Fruit fly (Drosophila melanogaster) whole organism, prepupa: ENCODE data around the gene HP1c.

Experiments
- CG10669 ChIP-seq: fragments of 200-800 bp; sonication (Bioruptor generic); optimal IDR thresholded peaks from 3 replicates; lab custom pipeline; 2018; ENCODE audit warnings: missing biosample characterization, mild to moderate bottlenecking, missing genetic modification characterization, moderate library complexity
- CG15336 ChIP-seq: fragments of 200-800 bp; sonication (Bioruptor generic); IDR thresholded peaks from 2 replicates; pipeline ENCODE4 v1.3.6; 2022; ENCODE audit warnings: missing biosample characterization, missing genetic modification characterization
- CG16779 ChIP-seq: fragments of 200-800 bp; sonication (Bioruptor generic); optimal IDR thresholded peaks from 3 replicates; lab custom pipeline; 2017; ENCODE audit warnings: missing biosample characterization, mild to moderate bottlenecking, missing genetic modification characterization
- CG31627 ChIP-seq: fragments of 200-800 bp; sonication (Bioruptor generic); optimal IDR thresholded peaks from 3 replicates; lab custom pipeline; 2016; ENCODE audit warnings: missing biosample characterization, missing genetic modification characterization
- CG32006 ChIP-seq: fragments of 200-800 bp; sonication (Bioruptor generic); optimal IDR thresholded peaks from 3 replicates; lab custom pipeline; 2017; ENCODE audit warnings: missing biosample characterization, mild to moderate bottlenecking, missing genetic modification characterization
- CG34406 ChIP-seq: fragments of 200-800 bp; sonication (Bioruptor generic); optimal IDR thresholded peaks from 3 replicates; lab custom pipeline; 2016; ENCODE audit warnings: missing biosample characterization, missing genetic modification characterization
- CG3919 ChIP-seq: fragments of 200-800 bp; sonication (Bioruptor generic); optimal IDR thresholded peaks from 3 replicates; lab custom pipeline; 2016; ENCODE audit warnings: missing biosample characterization, missing genetic modification characterization
- CG4318 ChIP-seq: fragments of 200-800 bp; sonication (Bioruptor generic); optimal IDR thresholded peaks from 3 replicates; lab custom pipeline; 2017; ENCODE audit warnings: missing biosample characterization, mild to moderate bottlenecking, missing genetic modification characterization
- CG6163 ChIP-seq: fragments of 200-800 bp; sonication (Bioruptor generic); IDR thresholded peaks from 3 replicates; pipeline ENCODE4 v1.3.6; 2022; ENCODE audit warnings: missing biosample characterization, missing genetic modification characterization
- CG6276 ChIP-seq: fragments of 200-800 bp; sonication (Bioruptor generic); optimal IDR thresholded peaks from 2 replicates; lab custom pipeline; 2017; ENCODE audit warnings: missing biosample characterization, mild to moderate bottlenecking, missing genetic modification characterization
- CG6792 ChIP-seq: fragments of 200-800 bp; sonication (Bioruptor generic); optimal IDR thresholded peaks from 3 replicates; lab custom pipeline; 2016; ENCODE audit warnings: missing biosample characterization, missing genetic modification characterization
- CG6854 ChIP-seq: fragments of 200-800 bp; sonication (Bioruptor generic); optimal IDR thresholded peaks from 2 replicates; lab custom pipeline; 2017; ENCODE audit warnings: missing biosample characterization, mild to moderate bottlenecking, missing genetic modification characterization
- CG8119 ChIP-seq: fragments of 200-800 bp; sonication (Bioruptor generic); IDR thresholded peaks from 3 replicates; pipeline ENCODE4 v1.3.6; 2022; ENCODE audit warnings: missing biosample characterization, missing genetic modification characterization
- CG8319 ChIP-seq: fragments of 200-800 bp; sonication (Bioruptor generic); optimal IDR thresholded peaks from 3 replicates; lab custom pipeline; 2016; ENCODE audit warnings: missing biosample characterization, missing genetic modification characterization
- CG9139 ChIP-seq: fragments of 200-800 bp; sonication (Bioruptor generic); optimal IDR thresholded peaks from 3 replicates; lab custom pipeline; 2017; ENCODE audit warnings: missing biosample characterization, mild to moderate bottlenecking, missing genetic modification characterization
- Eip75B ChIP-seq: fragments of 200-800 bp; sonication (Bioruptor generic); optimal IDR thresholded peaks from 3 replicates; lab custom pipeline; 2016; ENCODE audit warnings: missing biosample characterization, missing genetic modification characterization
- Eip78C ChIP-seq: fragments of 200-800 bp; sonication (Bioruptor generic); peaks from one replicate; lab custom pipeline; 2016; ENCODE audit warnings: missing biosample characterization, missing genetic modification characterization
- Eip93F ChIP-seq: fragments of 200-800 bp; sonication (Bioruptor generic); optimal IDR thresholded peaks from 2 replicates; lab custom pipeline; 2016; ENCODE audit warnings: missing biosample characterization, mild to moderate bottlenecking, missing genetic modification characterization
- Ets21C ChIP-seq: fragments of 200-800 bp; sonication (Bioruptor generic); optimal IDR thresholded peaks from 3 replicates; lab custom pipeline; 2016; ENCODE audit warnings: missing biosample characterization, missing genetic modification characterization
- Ets96B ChIP-seq: fragments of 200-800 bp; optimal IDR thresholded peaks from 2 replicates; lab custom pipeline; 2019; ENCODE audit warnings: missing biosample characterization, mild to moderate bottlenecking, missing genetic modification characterization, moderate library complexity
- Gug ChIP-seq: fragments of 200-800 bp; sonication (Bioruptor generic); IDR thresholded peaks from 2 replicates; pipeline ENCODE4 v1.3.6; 2022; ENCODE audit warnings: missing biosample characterization, missing genetic modification characterization
- Hr4 ChIP-seq: fragments of 200-800 bp; sonication (Bioruptor generic); optimal IDR thresholded peaks from 3 replicates; lab custom pipeline; 2016; ENCODE audit warnings: missing biosample characterization, missing genetic modification characterization
- Met ChIP-seq: fragments of 200-800 bp; sonication (Bioruptor generic); optimal IDR thresholded peaks from 3 replicates; lab custom pipeline; 2016; ENCODE audit warnings: missing biosample characterization, missing genetic modification characterization
- Smox ChIP-seq: fragments of 200-800 bp; sonication (Bioruptor generic); optimal IDR thresholded peaks from 3 replicates; lab custom pipeline; 2016; ENCODE audit warnings: missing biosample characterization, missing genetic modification characterization
- Sox102F ChIP-seq: fragments of 200-800 bp; sonication (Bioruptor generic); optimal IDR thresholded peaks from 2 replicates; lab custom pipeline; 2016; ENCODE audit warnings: missing biosample characterization, mild to moderate bottlenecking, missing genetic modification characterization
- Sox15 ChIP-seq: fragments of 200-800 bp; sonication (Bioruptor generic); optimal IDR thresholded peaks from 3 replicates; lab custom pipeline; 2016; ENCODE audit warnings: missing biosample characterization, missing genetic modification characterization
- achi ChIP-seq: fragments of 200-800 bp; sonication (Bioruptor generic); optimal IDR thresholded peaks from 3 replicates; lab custom pipeline; 2016; ENCODE audit warnings: missing biosample characterization, missing genetic modification characterization
- cyc ChIP-seq: fragments of 200-800 bp; sonication (Bioruptor generic); optimal IDR thresholded peaks from 3 replicates; lab custom pipeline; 2016; ENCODE audit warnings: missing biosample characterization, missing genetic modification characterization
- dac ChIP-seq: fragments of 200-800 bp; sonication (Bioruptor generic); optimal IDR thresholded peaks from 2 replicates; lab custom pipeline; 2017; ENCODE audit warnings: missing biosample characterization, mild to moderate bottlenecking, missing genetic modification characterization
- eg ChIP-seq: fragments of 200-800 bp; sonication (Bioruptor generic); IDR thresholded peaks from 3 replicates; pipeline ENCODE4 v1.3.6; 2022; ENCODE audit warnings: missing biosample characterization, missing genetic modification characterization
- esn ChIP-seq: fragments of 200-800 bp; sonication (Bioruptor generic); optimal IDR thresholded peaks from 2 replicates; lab custom pipeline; 2016; ENCODE audit warnings: missing biosample characterization, mild to moderate bottlenecking, missing genetic modification characterization, moderate library complexity
- fd59A ChIP-seq: fragments of 200-800 bp; sonication (Bioruptor generic); optimal IDR thresholded peaks from 2 replicates; lab custom pipeline; 2017; ENCODE audit warnings: missing biosample characterization, mild to moderate bottlenecking, missing genetic modification characterization, missing genetic modification reagents
- fd85E ChIP-seq: fragments of 200-800 bp; sonication (Bioruptor generic); optimal IDR thresholded peaks from 3 replicates; lab custom pipeline; 2016; ENCODE audit warnings: missing biosample characterization, missing genetic modification characterization
- fkh ChIP-seq: fragments of 200-800 bp; sonication (Bioruptor generic); optimal IDR thresholded peaks from 3 replicates; lab custom pipeline; 2017; ENCODE audit warnings: missing biosample characterization, mild to moderate bottlenecking, missing genetic modification characterization, moderate library complexity
- lz ChIP-seq: fragments of 200-800 bp; sonication (Bioruptor generic); optimal IDR thresholded peaks from 3 replicates; lab custom pipeline; 2016; ENCODE audit warnings: missing biosample characterization, missing genetic modification characterization
- net ChIP-seq: fragments of 200-800 bp; sonication (Bioruptor generic); optimal IDR thresholded peaks from 3 replicates; lab custom pipeline; 2016; ENCODE audit warnings: missing biosample characterization, missing genetic modification characterization
- pdm3 ChIP-seq: fragments of 200-800 bp; sonication (Bioruptor generic); optimal IDR thresholded peaks from 3 replicates; lab custom pipeline; 2016; ENCODE audit warnings: missing biosample characterization, missing genetic modification characterization
- spab ChIP-seq: fragments of 200-800 bp; sonication (Bioruptor generic); optimal IDR thresholded peaks from 2 replicates; lab custom pipeline; 2017; ENCODE audit warnings: missing biosample characterization, mild to moderate bottlenecking, missing genetic modification characterization, missing genetic modification reagents
- ss ChIP-seq, 2 experiments: fragments of 200-800 bp; sonication (Bioruptor generic); optimal IDR thresholded peaks; 2 replicates in 1 of 2; 3 replicates in 1 of 2; lab custom pipeline; 2017 to 2018; ENCODE audit warnings: mild to moderate bottlenecking in 2 of 2, missing biosample characterization in 2 of 2, missing genetic modification characterization in 2 of 2, moderate library complexity in 1 of 2
- svp ChIP-seq: fragments of 200-800 bp; sonication (Bioruptor generic); peaks from one replicate; lab custom pipeline; 2016; ENCODE audit warnings: missing biosample characterization, missing genetic modification characterization

The HP1c gene

dm6 chr3R:22751111-22751510 is 5.7 kb downstream of the HP1c start (continued):
- TF ChIP-seq CG8119 (peak; percentile 53; the same call in 2 of the 3 replicates), CG6163 (GFP tag; lab: Robert Waterston, UW) (peak; percentile 57), CG8319 (peak; percentile 6), svp (GFP tag; lab: Kevin White, UChicago) (peak; percentile 65), achi (peak; percentile 15), cyc (peak; percentile 20), Hr4 (GFP tag; lab: Kevin White, UChicago) (peak; percentile 64), Ets21C (GFP tag; lab: Kevin White, UChicago) (peak; percentile 15), dac (GFP tag; lab: Kevin White, UChicago) (peak; percentile 16), fd85E (GFP tag; lab: Kevin White, UChicago) (no peak), CG3919 (GFP tag; lab: Kevin White, UChicago) (no peak), spab (GFP tag; lab: Kevin White, UChicago) (no peak), Ets96B (tag; lab: Kevin White, UChicago) (peak; percentile 18), lz (GFP tag; lab: Kevin White, UChicago) (peak; percentile 25)

dm6 chr3R:22751698-22752097 is 6.3 kb downstream of the HP1c start:
- TF ChIP-seq svp (GFP tag; lab: Kevin White, UChicago) (peak; percentile 69), Eip93F (GFP tag; lab: Kevin White, UChicago) (no peak), Sox102F (GFP tag; lab: Kevin White, UChicago) (no peak), CG8319 (no peak), CG32006 (no peak), CG6854 (GFP tag; lab: Kevin White, UChicago) (no peak)
- TF ChIP-seq, all 60 proteins: peak for 1

DNA sequence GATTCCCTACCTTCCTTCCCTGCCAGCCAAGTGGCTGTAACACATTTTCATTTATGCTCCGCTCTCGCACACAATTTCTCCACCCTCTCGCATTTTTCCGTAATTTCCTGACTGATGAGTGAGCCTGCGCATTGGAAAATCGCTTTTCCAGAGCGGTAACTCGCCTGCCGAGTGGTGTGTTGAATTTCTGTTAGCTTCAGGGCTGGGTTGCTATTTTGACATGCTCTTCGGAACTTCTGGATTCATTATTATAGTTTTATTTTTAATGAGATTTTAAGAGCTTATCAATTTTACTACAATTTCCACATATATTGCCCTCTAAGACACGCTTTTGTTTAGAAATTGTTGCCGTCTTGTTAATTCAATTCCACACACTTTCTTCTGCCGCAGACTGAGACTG is 7.5 kb downstream of the HP1c start:
- TF ChIP-seq svp (GFP tag; lab: Kevin White, UChicago), result peak; percentile 35
- no peak for TF ChIP-seq CG6276 (GFP tag; lab: Kevin White, UChicago)
- no peak for TF ChIP-seq CG6854 (GFP tag; lab: Kevin White, UChicago)
- peak; percentile 21 for TF ChIP-seq Eip78C (GFP tag; lab: Kevin White, UChicago)
- TF ChIP-seq eg (GFP tag; lab: Robert Waterston, UW), result 0 out of 3 replicates have a peak, but pooled peaks have one; percentile 12
- no peak for TF ChIP-seq CG34406 (GFP tag; lab: Kevin White, UChicago)

DNA sequence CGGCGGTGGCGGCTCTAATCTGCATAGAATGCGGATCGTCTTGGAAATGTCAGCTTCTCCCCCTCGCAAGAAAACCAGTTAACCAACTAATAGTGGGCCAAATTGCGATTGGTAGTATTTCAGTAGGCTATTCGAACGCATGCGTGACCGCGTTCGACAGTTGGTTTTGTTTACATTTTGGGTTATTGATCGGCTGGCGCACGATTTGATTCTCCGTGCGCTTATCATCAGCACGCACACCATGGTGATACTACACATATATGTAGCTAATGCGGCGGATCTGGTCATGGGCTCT is 8.1 kb downstream of the HP1c start:
- TF ChIP-seq ss (GFP tag; optimal IDR thresholded peaks at IDR 0.05; lab: Kevin White, UChicago), result peak in 1 of 2 experiments; percentile 38
- TF ChIP-seq pdm3, result no peak
- peak; percentile 71 for TF ChIP-seq fkh (GFP tag; lab: Kevin White, UChicago)
- TF ChIP-seq CG16779 (tag; lab: Kevin White, UChicago), result no peak

dm6 chr3R:22753895-22754774 is 8.7 kb downstream of the HP1c start:
- TF ChIP-seq fd59A (no peak), achi (peak; percentile 38), Sox15 (GFP tag; lab: Kevin White, UChicago) (no peak), CG15336 (GFP tag; lab: Robert Waterston, UW) (0 out of 2 replicates have a peak, but pooled peaks have one; percentile 7), CG16779 (tag; lab: Kevin White, UChicago) (peak; percentile 45), Smox (GFP tag; lab: Kevin White, UChicago) (no peak), esn (GFP tag; lab: Kevin White, UChicago) (peak; percentile 14), CG10669 (GFP tag; lab: Kevin White, UChicago) (no peak), CG8119 (no peak; the same call in 2 of the 3 replicates), Gug (GFP tag; lab: Robert Waterston, UW) (0 out of 2 replicates have a peak, but pooled peaks have one; percentile 22), CG6792 (no peak), ss (GFP tag; optimal IDR thresholded peaks at IDR 0.05; lab: Kevin White, UChicago) (no peak), Eip93F (GFP tag; lab: Kevin White, UChicago) (no peak), CG6276 (GFP tag; lab: Kevin White, UChicago) (peak; percentile 55), CG3919 (GFP tag; lab: Kevin White, UChicago) (no peak), pdm3 (no peak), fkh (GFP tag; lab: Kevin White, UChicago) (no peak), CG32006 (peak; percentile 77), Eip75B (GFP tag; lab: Kevin White, UChicago) (peak; percentile 16), CG9139 (GFP tag; lab: Kevin White, UChicago) (no peak), CG4318 (GFP tag; lab: Kevin White, UChicago) (peak; percentile 51), net (GFP tag; lab: Kevin White, UChicago) (no peak), eg (GFP tag; lab: Robert Waterston, UW) (peak; percentile 56; the same call in 2 of the 3 replicates), Hr4 (GFP tag; lab: Kevin White, UChicago) (peak; percentile 42), Eip78C (GFP tag; lab: Kevin White, UChicago) (peak; percentile 78), CG31627 (GFP tag; lab: Kevin White, UChicago) (no peak), Met (no peak), cyc (no peak), CG6163 (GFP tag; lab: Robert Waterston, UW) (peak; percentile 68)
